Fruit fly (Drosophila melanogaster) whole organism, adult: ENCODE results near the gene spz.

Experiments used
- CG11617 ChIP-seq: fragments of 200-800 bp; sonication (Bioruptor generic); optimal IDR thresholded peaks from 2 replicates; lab custom pipeline; 2017; ENCODE audit warnings: mild to moderate bottlenecking, missing biosample characterization, missing genetic modification reagents, missing genetic modification characterization
- CG12768 ChIP-seq: fragments of 200-800 bp; sonication (Bioruptor generic); optimal IDR thresholded peaks from 2 replicates; lab custom pipeline; 2017; ENCODE audit warnings: missing biosample characterization, missing genetic modification characterization, mild to moderate bottlenecking, moderate library complexity, missing genetic modification reagents
- CG14711 ChIP-seq: fragments of 200-800 bp; sonication (Bioruptor generic); optimal IDR thresholded peaks from 2 replicates; lab custom pipeline; 2018; ENCODE audit warnings: missing biosample characterization, mild to moderate bottlenecking, missing genetic modification characterization, moderate library complexity
- CG1620 ChIP-seq: fragments of 200-800 bp; sonication (Bioruptor generic); optimal IDR thresholded peaks from 2 replicates; lab custom pipeline; 2016; ENCODE audit warnings: missing biosample characterization, missing genetic modification characterization
- CG33017 ChIP-seq: fragments of 200-800 bp; sonication (Bioruptor generic); optimal IDR thresholded peaks from 2 replicates; lab custom pipeline; 2018; ENCODE audit warnings: missing biosample characterization, mild to moderate bottlenecking, missing genetic modification characterization, moderate library complexity
- CG5204 ChIP-seq: fragments of 200-800 bp; sonication (Bioruptor generic); optimal IDR thresholded peaks from 2 replicates; lab custom pipeline; 2016; ENCODE audit warnings: missing biosample characterization, missing genetic modification characterization
- CG7045 ChIP-seq: fragments of 200-800 bp; sonication (Bioruptor generic); optimal IDR thresholded peaks from 2 replicates; lab custom pipeline; 2017; ENCODE audit warnings: missing biosample characterization, mild to moderate bottlenecking, missing genetic modification characterization
- CG7101 ChIP-seq: fragments of 200-800 bp; sonication (Bioruptor generic); optimal IDR thresholded peaks from 2 replicates; lab custom pipeline; 2018; ENCODE audit warnings: missing biosample characterization, mild to moderate bottlenecking, missing genetic modification characterization, moderate library complexity
- Clk ChIP-seq: fragments of 200-800 bp; sonication (Bioruptor generic); optimal IDR thresholded peaks from 2 replicates; lab custom pipeline; 2017; ENCODE audit warnings: missing biosample characterization, missing genetic modification characterization
- Crg-1 ChIP-seq: fragments of 200-800 bp; sonication (Bioruptor generic); optimal IDR thresholded peaks from 2 replicates; lab custom pipeline; 2016; ENCODE audit warnings: missing biosample characterization, missing genetic modification characterization
- Hr96 ChIP-seq: fragments of 200-800 bp; sonication (Bioruptor generic); optimal IDR thresholded peaks from 2 replicates; lab custom pipeline; 2016; ENCODE audit warnings: missing biosample characterization, missing genetic modification characterization
- Mnt ChIP-seq: fragments of 200-800 bp; sonication (Bioruptor generic); optimal IDR thresholded peaks from 2 replicates; lab custom pipeline; 2016; ENCODE audit warnings: missing biosample characterization, mild to moderate bottlenecking, missing genetic modification characterization
- bab1 ChIP-seq: fragments of 200-800 bp; sonication (Bioruptor generic); optimal IDR thresholded peaks from 3 replicates; lab custom pipeline; 2019; ENCODE audit warnings: missing biosample characterization, mild to moderate bottlenecking, missing genetic modification characterization, moderate library complexity
- cic ChIP-seq: fragments of 200-800 bp; sonication (Bioruptor generic); optimal IDR thresholded peaks from 2 replicates; lab custom pipeline; 2017; ENCODE audit warnings: missing biosample characterization, mild to moderate bottlenecking, missing genetic modification characterization, moderate library complexity
- cnc ChIP-seq, 2 experiments: fragments of >200 bp; optimal IDR thresholded peaks; 2 replicates each; lab custom pipeline; 2017
- kay ChIP-seq: fragments of 200-800 bp; sonication (Bioruptor generic); peaks from one replicate; lab custom pipeline; 2016; ENCODE audit warnings: missing biosample characterization, missing genetic modification characterization, borderline replicate concordance
- ovo ChIP-seq: fragments of 200-800 bp; sonication (Bioruptor generic); optimal IDR thresholded peaks from 2 replicates; lab custom pipeline; 2016; ENCODE audit warnings: missing biosample characterization, missing genetic modification characterization
- pad ChIP-seq: fragments of 200-800 bp; sonication (Bioruptor generic); optimal IDR thresholded peaks from 3 replicates; lab custom pipeline; 2017; ENCODE audit warnings: missing biosample characterization, missing genetic modification characterization, mild to moderate bottlenecking, moderate library complexity, missing genetic modification reagents
- tj ChIP-seq: fragments of 200-800 bp; sonication (Bioruptor generic); optimal IDR thresholded peaks from 3 replicates; lab custom pipeline; 2017; ENCODE audit warnings: missing biosample characterization, mild to moderate bottlenecking, missing genetic modification characterization, moderate library complexity
- toe ChIP-seq: fragments of 200-800 bp; sonication (Bioruptor generic); optimal IDR thresholded peaks from 2 replicates; lab custom pipeline; 2016; ENCODE audit warnings: missing biosample characterization, missing genetic modification characterization

spz gene

dm6 chr3R:27109458-27109857 lies 39.6 kb upstream of the spz start:
- TF ChIP-seq tj (GFP tag; lab: Kevin White, UChicago) (no peak), ovo (GFP tag; lab: Kevin White, UChicago) (no peak), Mnt (GFP tag; lab: Kevin White, UChicago) (no peak), CG14711 (tag; lab: Kevin White, UChicago) (no peak), Crg-1 (no peak), cic (GFP tag; lab: Kevin White, UChicago) (no peak), Clk (GFP tag; lab: Kevin White, UChicago) (no peak), bab1 (no peak), CG7101 (no peak), CG12768 (GFP tag; lab: Kevin White, UChicago) (no peak), toe (GFP tag; lab: Kevin White, UChicago) (no peak), cnc (optimal IDR thresholded peaks at IDR 0.05; lab: Kevin White, UChicago) (no peak), pad (GFP tag; lab: Kevin White, UChicago) (no peak), Hr96 (GFP tag; lab: Kevin White, UChicago) (no peak), CG1620 (GFP tag; lab: Kevin White, UChicago) (no peak), CG33017 (tag; lab: Kevin White, UChicago) (no peak), CG5204 (GFP tag; lab: Kevin White, UChicago) (no peak), CG11617 (no peak)

- no peak for TF ChIP-seq Crg-1
- no peak for TF ChIP-seq CG5204 (GFP tag; lab: Kevin White, UChicago)
- TF ChIP-seq Hr96 (GFP tag; lab: Kevin White, UChicago), result no peak
- TF ChIP-seq ovo (GFP tag; lab: Kevin White, UChicago), result no peak
- no peak for TF ChIP-seq CG7101
Observed at dm6 chr3R:27108111-27108510, 38.2 kb upstream of the spz start.

dm6 chr3R:27106134-27106694 lies 36.3 kb upstream of the spz start, which contains the start of gene CAH9:
Gene CAH9 (minus strand): TSS chr3R:27106184.
- TF ChIP-seq ovo (GFP tag; lab: Kevin White, UChicago), result no peak
- TF ChIP-seq CG11617, result no peak

- TF ChIP-seq CG11617, result no peak
- no peak for TF ChIP-seq Clk (GFP tag; lab: Kevin White, UChicago)
- no peak for TF ChIP-seq ovo (GFP tag; lab: Kevin White, UChicago)
- no peak for TF ChIP-seq CG33017 (tag; lab: Kevin White, UChicago)
- TF ChIP-seq CG14711 (tag; lab: Kevin White, UChicago), result no peak
- TF ChIP-seq CG1620 (GFP tag; lab: Kevin White, UChicago), result no peak
- no peak for TF ChIP-seq cnc (optimal IDR thresholded peaks at IDR 0.05; lab: Kevin White, UChicago)
Observed at dm6 chr3R:27105439-27105838, 35.6 kb upstream of the spz start.

dm6 chr3R:27100930-27101329 lies 31.1 kb upstream of the spz start, which contains the start of gene Jhbp11:
Gene Jhbp11 (plus strand): TSS chr3R:27101230.
- no peak for TF ChIP-seq Hr96 (GFP tag; lab: Kevin White, UChicago)
- peak; percentile 6 for TF ChIP-seq CG14711 (tag; lab: Kevin White, UChicago)
- TF ChIP-seq toe (GFP tag; lab: Kevin White, UChicago), result no peak

dm6 chr3R:27099579-27099978 lies 29.7 kb upstream of the spz start, which contains the start of gene eater:
Gene eater (minus strand): TSS chr3R:27099679.
- no peak for TF ChIP-seq bab1
- TF ChIP-seq tj (GFP tag; lab: Kevin White, UChicago), result no peak
- no peak for TF ChIP-seq CG7045 (GFP tag; lab: Kevin White, UChicago)
- no peak for TF ChIP-seq kay (GFP tag; lab: Kevin White, UChicago)
- TF ChIP-seq cnc (optimal IDR thresholded peaks at IDR 0.05; lab: Kevin White, UChicago), result no peak
- no peak for TF ChIP-seq Hr96 (GFP tag; lab: Kevin White, UChicago)
- TF ChIP-seq CG1620 (GFP tag; lab: Kevin White, UChicago), result no peak
- no peak for TF ChIP-seq CG5204 (GFP tag; lab: Kevin White, UChicago)
- TF ChIP-seq cic (GFP tag; lab: Kevin White, UChicago), result no peak

- TF ChIP-seq cic (GFP tag; lab: Kevin White, UChicago), result no peak
- no peak for TF ChIP-seq CG11617
- no peak for TF ChIP-seq Crg-1
- no peak for TF ChIP-seq CG5204 (GFP tag; lab: Kevin White, UChicago)
- TF ChIP-seq CG7045 (GFP tag; lab: Kevin White, UChicago), result no peak
- no peak for TF ChIP-seq CG1620 (GFP tag; lab: Kevin White, UChicago)
- no peak for TF ChIP-seq Mnt (GFP tag; lab: Kevin White, UChicago)
- TF ChIP-seq CG33017 (tag; lab: Kevin White, UChicago), result no peak
- no peak for TF ChIP-seq tj (GFP tag; lab: Kevin White, UChicago)
- no peak for TF ChIP-seq ovo (GFP tag; lab: Kevin White, UChicago)
Observed at dm6 chr3R:27098638-27099037, 28.8 kb upstream of the spz start.
